Fruit fly (Drosophila melanogaster) whole organism, embryonic: ENCODE measurements around the gene CG44158.

ENCODE experiments used
- Atf-2 ChIP-seq: fragments of 200-800 bp; sonication (Bioruptor generic); optimal IDR thresholded peaks from 2 replicates; lab custom pipeline; 2016; ENCODE audit warnings: missing biosample characterization, missing genetic modification characterization
- CG12071 ChIP-seq: fragments of 200-800 bp; sonication (Bioruptor generic); optimal IDR thresholded peaks from 3 replicates; lab custom pipeline; 2018; ENCODE audit warnings: missing biosample characterization, mild to moderate bottlenecking, missing genetic modification characterization
- CG12299 ChIP-seq: fragments of 200-800 bp; sonication (Bioruptor generic); optimal IDR thresholded peaks from 2 replicates; lab custom pipeline; 2018; ENCODE audit warnings: missing biosample characterization, mild to moderate bottlenecking, missing genetic modification characterization
- CG12659 ChIP-seq: fragments of 200-800 bp; sonication (Bioruptor generic); optimal IDR thresholded peaks from 3 replicates; lab custom pipeline; 2017; ENCODE audit warnings: mild to moderate bottlenecking, missing biosample characterization, missing genetic modification reagents, missing genetic modification characterization
- CG13287 ChIP-seq: fragments of 200-800 bp; sonication (Bioruptor generic); IDR thresholded peaks from 2 replicates; pipeline ENCODE4 v1.3.6; 2022; ENCODE audit warnings: missing biosample characterization, missing genetic modification characterization; ENCODE audit not compliant: partially characterized antibody
- CG14710 ChIP-seq: fragments of 200-800 bp; sonication (Bioruptor generic); optimal IDR thresholded peaks from 3 replicates; lab custom pipeline; 2019; ENCODE audit warnings: missing biosample characterization, mild to moderate bottlenecking, missing genetic modification characterization, moderate library complexity
- CG14965 ChIP-seq: fragments of 200-800 bp; sonication (Bioruptor generic); optimal IDR thresholded peaks from 2 replicates; lab custom pipeline; 2016; ENCODE audit warnings: missing biosample characterization, missing genetic modification characterization, borderline replicate concordance
- CG15514 ChIP-seq: fragments of 200-800 bp; sonication (Bioruptor generic); optimal IDR thresholded peaks from 3 replicates; lab custom pipeline; 2017; ENCODE audit warnings: missing biosample characterization, missing genetic modification characterization, mild to moderate bottlenecking, moderate library complexity, missing genetic modification reagents
- CG1602 ChIP-seq: fragments of 200-800 bp; sonication (Bioruptor generic); optimal IDR thresholded peaks from 3 replicates; lab custom pipeline; 2016; ENCODE audit warnings: missing biosample characterization, missing genetic modification characterization
- CG17186 ChIP-seq: fragments of 200-800 bp; sonication (Bioruptor generic); optimal IDR thresholded peaks from 3 replicates; lab custom pipeline; 2017; ENCODE audit warnings: missing biosample characterization, missing genetic modification reagents, missing genetic modification characterization
- CG17328 ChIP-seq: fragments of 200-800 bp; sonication (Bioruptor generic); IDR thresholded peaks from 2 replicates; pipeline ENCODE4 v1.3.6; 2022; ENCODE audit warnings: missing biosample characterization, missing genetic modification characterization
- CG17802 ChIP-seq: fragments of 200-800 bp; sonication (Bioruptor generic); optimal IDR thresholded peaks from 2 replicates; lab custom pipeline; 2018; ENCODE audit warnings: missing biosample characterization, mild to moderate bottlenecking, missing genetic modification characterization, moderate library complexity
- CG2678 ChIP-seq: fragments of 200-800 bp; sonication (Bioruptor generic); optimal IDR thresholded peaks from 3 replicates; lab custom pipeline; 2019; ENCODE audit warnings: missing biosample characterization, mild to moderate bottlenecking, missing genetic modification characterization, moderate library complexity
- CG31388 ChIP-seq: fragments of 200-800 bp; sonication (Bioruptor generic); optimal IDR thresholded peaks from 2 replicates; lab custom pipeline; 2016; ENCODE audit warnings: missing biosample characterization, missing genetic modification characterization
- CG34422 ChIP-seq: fragments of 200-800 bp; sonication (Bioruptor generic); IDR thresholded peaks from 3 replicates; pipeline ENCODE4 v1.3.6; 2022; ENCODE audit warnings: missing biosample characterization, missing genetic modification characterization
- CG3847 ChIP-seq: fragments of 200-800 bp; sonication (Bioruptor generic); IDR thresholded peaks from 2 replicates; pipeline ENCODE4 v1.3.6; 2022; ENCODE audit warnings: missing biosample characterization, missing genetic modification characterization
- Dbx ChIP-seq: fragments of 200-800 bp; sonication (Bioruptor generic); IDR thresholded peaks from 3 replicates; pipeline ENCODE4 v1.3.6; 2022; ENCODE audit warnings: missing biosample characterization, missing genetic modification characterization
- Doc2 ChIP-seq: fragments of 200-800 bp; sonication (Bioruptor generic); IDR thresholded peaks from 2 replicates; pipeline ENCODE4 v1.3.6; 2022; ENCODE audit warnings: missing biosample characterization, missing genetic modification characterization
- E2f1 ChIP-seq: fragments of 200-800 bp; sonication (Bioruptor generic); IDR thresholded peaks from 2 replicates; pipeline ENCODE4 v1.3.6; 2022; ENCODE audit warnings: missing biosample characterization, missing genetic modification characterization
- Fer1 ChIP-seq: fragments of 200-800 bp; sonication (Bioruptor generic); optimal IDR thresholded peaks from 2 replicates; lab custom pipeline; 2017; ENCODE audit warnings: missing biosample characterization, mild to moderate bottlenecking, missing genetic modification characterization
- GATAe ChIP-seq: fragments of 200-800 bp; sonication (Bioruptor generic); conservative IDR thresholded peaks from 2 replicates; pipeline ENCODE4 v1.3.6; 2022; ENCODE audit warnings: missing biosample characterization, missing genetic modification characterization
- MESR4 ChIP-seq: fragments of 200-800 bp; sonication (Bioruptor generic); optimal IDR thresholded peaks from 2 replicates; lab custom pipeline; 2018; ENCODE audit warnings: missing biosample characterization, mild to moderate bottlenecking, missing genetic modification characterization, moderate library complexity
- NfI ChIP-seq: fragments of 200-800 bp; sonication (Bioruptor generic); optimal IDR thresholded peaks from 3 replicates; lab custom pipeline; 2018; ENCODE audit warnings: missing biosample characterization, mild to moderate bottlenecking, missing genetic modification characterization, moderate library complexity
- Opbp ChIP-seq: fragments of 200-800 bp; sonication (Bioruptor generic); IDR thresholded peaks from 3 replicates; pipeline ENCODE4 v1.3.6; 2022; ENCODE audit warnings: missing biosample characterization, missing genetic modification characterization; ENCODE audit not compliant: partially characterized antibody
- Spps ChIP-seq: fragments of 200-800 bp; sonication (Bioruptor generic); optimal IDR thresholded peaks from 2 replicates; lab custom pipeline; 2018; ENCODE audit warnings: missing biosample characterization, mild to moderate bottlenecking, missing genetic modification characterization
- Sry-δ ChIP-seq: fragments of 200-800 bp; sonication (Bioruptor generic); optimal IDR thresholded peaks from 2 replicates; lab custom pipeline; 2016; ENCODE audit warnings: missing biosample characterization, missing genetic modification characterization
- Ssrp ChIP-seq: fragments of 200-800 bp; sonication (Bioruptor generic); optimal IDR thresholded peaks from 2 replicates; lab custom pipeline; 2018; ENCODE audit warnings: missing biosample characterization, mild to moderate bottlenecking, missing genetic modification characterization, moderate library complexity
- YL-1 ChIP-seq: fragments of 200-800 bp; sonication (Bioruptor generic); optimal IDR thresholded peaks from 3 replicates; lab custom pipeline; 2017; ENCODE audit warnings: missing biosample characterization, mild to moderate bottlenecking, missing genetic modification characterization
- ac ChIP-seq: fragments of 200-800 bp; sonication (Bioruptor generic); optimal IDR thresholded peaks from 3 replicates; lab custom pipeline; 2017; ENCODE audit warnings: missing biosample characterization, mild to moderate bottlenecking, missing genetic modification characterization
- btn ChIP-seq: fragments of 200-800 bp; sonication (Bioruptor generic); optimal IDR thresholded peaks from 2 replicates; lab custom pipeline; 2016; ENCODE audit warnings: missing biosample characterization, missing genetic modification characterization
- crol ChIP-seq: fragments of 200-800 bp; sonication (Bioruptor generic); IDR thresholded peaks from 2 replicates; pipeline ENCODE4 v1.3.6; 2022; ENCODE audit warnings: missing biosample characterization, missing genetic modification characterization
- dimm ChIP-seq: fragments of 200-800 bp; sonication (Bioruptor generic); IDR thresholded peaks from 2 replicates; pipeline ENCODE4 v1.3.6; 2022; ENCODE audit warnings: missing biosample characterization, missing genetic modification characterization
- disco-r ChIP-seq: fragments of 200-800 bp; sonication (Bioruptor generic); optimal IDR thresholded peaks from 2 replicates; lab custom pipeline; 2016; ENCODE audit warnings: missing biosample characterization, missing genetic modification characterization
- dmrt99B ChIP-seq: fragments of 200-800 bp; sonication (Bioruptor generic); optimal IDR thresholded peaks from 2 replicates; lab custom pipeline; 2018; ENCODE audit warnings: missing biosample characterization, mild to moderate bottlenecking, missing genetic modification characterization, moderate library complexity
- her ChIP-seq: fragments of 200-800 bp; sonication (Bioruptor generic); optimal IDR thresholded peaks from 2 replicates; lab custom pipeline; 2016; ENCODE audit warnings: missing biosample characterization, missing genetic modification characterization
- maf-S ChIP-seq: fragments of 200-800 bp; sonication (Bioruptor generic); optimal IDR thresholded peaks from 2 replicates; lab custom pipeline; 2016; ENCODE audit warnings: missing biosample characterization, missing genetic modification characterization
- nerfin-2 ChIP-seq: fragments of 200-800 bp; sonication (Bioruptor generic); IDR thresholded peaks from 2 replicates; pipeline ENCODE4 v1.3.6; 2022; ENCODE audit warnings: missing biosample characterization, missing genetic modification characterization; ENCODE audit not compliant: partially characterized antibody
- odd ChIP-seq: fragments of 200-800 bp; sonication (Bioruptor generic); optimal IDR thresholded peaks from 2 replicates; lab custom pipeline; 2017; ENCODE audit warnings: missing biosample characterization, mild to moderate bottlenecking, missing genetic modification characterization
- pum ChIP-seq: fragments of 200-800 bp; sonication (Bioruptor generic); optimal IDR thresholded peaks from 2 replicates; lab custom pipeline; 2016; ENCODE audit warnings: missing biosample characterization, missing genetic modification characterization
- schlank ChIP-seq: fragments of 200-800 bp; sonication (Bioruptor generic); optimal IDR thresholded peaks from 2 replicates; lab custom pipeline; 2018; ENCODE audit warnings: missing biosample characterization, mild to moderate bottlenecking, missing genetic modification characterization
- sr ChIP-seq: fragments of 200-800 bp; sonication (Bioruptor generic); IDR thresholded peaks from 3 replicates; pipeline ENCODE4 v1.3.6; 2022; ENCODE audit warnings: missing biosample characterization, missing genetic modification characterization
- stwl ChIP-seq: fragments of 200-800 bp; sonication (Bioruptor generic); optimal IDR thresholded peaks from 3 replicates; lab custom pipeline; 2018; ENCODE audit warnings: missing biosample characterization, mild to moderate bottlenecking, missing genetic modification characterization, moderate library complexity

CG44158 gene

dm6 chr3R:18252578-18252977, 44.0 kb downstream of the CG44158 start, which contains the start of gene CG12320 (continued):
- TF ChIP-seq CG17186 (GFP tag; lab: Kevin White, UChicago), result no peak
- no peak for TF ChIP-seq pum (GFP tag; lab: Kevin White, UChicago)
- peak; percentile 57 for TF ChIP-seq YL-1
- peak; percentile 53; the same call in 1 of the 2 replicates for TF ChIP-seq CG3847 (GFP tag; lab: Robert Waterston, UW)
- TF ChIP-seq MESR4 (GFP tag; lab: Kevin White, UChicago), result peak; percentile 42
- peak; percentile 33; the same call in 1 of the 2 replicates for TF ChIP-seq nerfin-2
- TF ChIP-seq Ssrp (tag; lab: Kevin White, UChicago), result no peak
- no peak for TF ChIP-seq CG14965 (GFP tag; lab: Kevin White, UChicago)
- TF ChIP-seq CG1602 (GFP tag; lab: Kevin White, UChicago), result no peak
- peak; percentile 34 for TF ChIP-seq CG14710 (tag; lab: Kevin White, UChicago)
- TF ChIP-seq CG17328, result 0 out of 2 replicates have a peak, but pooled peaks have one; percentile 8
- no peak for TF ChIP-seq CG31388 (GFP tag; lab: Kevin White, UChicago)
- peak; percentile 41 for TF ChIP-seq Sry-δ (GFP tag; lab: Kevin White, UChicago)
- TF ChIP-seq sr (GFP tag; lab: Robert Waterston, UW), result no peak
- no peak for TF ChIP-seq Atf-2 (GFP tag; lab: Kevin White, UChicago)
- no peak for TF ChIP-seq Spps (tag; lab: Kevin White, UChicago)
- no peak for TF ChIP-seq Doc2
- TF ChIP-seq CG12659 (GFP tag; lab: Kevin White, UChicago), result peak; percentile 5
- TF ChIP-seq odd (GFP tag; lab: Kevin White, UChicago), result no peak
- TF ChIP-seq GATAe, result no peak
- TF ChIP-seq dmrt99B (tag; lab: Kevin White, UChicago), result no peak
- peak; percentile 42; the same call in 1 of the 2 replicates for TF ChIP-seq CG13287 (GFP tag; lab: Robert Waterston, UW)
- TF ChIP-seq Dbx (GFP tag; lab: Robert Waterston, UW), result no peak
- no peak for TF ChIP-seq her (GFP tag; lab: Kevin White, UChicago)
- TF ChIP-seq stwl, result peak; percentile 71
- TF ChIP-seq E2f1 (GFP tag; lab: Robert Waterston, UW), result no peak
- TF ChIP-seq CG12071 (GFP tag; lab: Kevin White, UChicago), result no peak
- no peak for TF ChIP-seq ac (GFP tag; lab: Kevin White, UChicago)
- TF ChIP-seq btn (GFP tag; lab: Kevin White, UChicago), result no peak
- no peak for TF ChIP-seq CG2678 (tag; lab: Kevin White, UChicago)
- peak; percentile 5 for TF ChIP-seq Fer1
- no peak for TF ChIP-seq dimm (GFP tag; lab: Robert Waterston, UW)
- no peak for TF ChIP-seq crol (GFP tag; lab: Robert Waterston, UW)
- TF ChIP-seq Opbp (GFP tag; lab: Robert Waterston, UW), result 0 out of 3 replicates have a peak, but pooled peaks have one; percentile 28
- TF ChIP-seq CG34422 (GFP tag; lab: Robert Waterston, UW), result no peak
- TF ChIP-seq NfI (GFP tag; lab: Kevin White, UChicago), result no peak
- TF ChIP-seq CG12299 (tag; lab: Kevin White, UChicago), result no peak
- no peak for TF ChIP-seq CG17802 (tag; lab: Kevin White, UChicago)
- TF ChIP-seq schlank, result no peak
- peak; percentile 70 for TF ChIP-seq CG15514 (GFP tag; lab: Kevin White, UChicago)
- TF ChIP-seq maf-S (GFP tag; lab: Kevin White, UChicago), result no peak
- TF ChIP-seq disco-r (GFP tag; lab: Kevin White, UChicago), result no peak
